Fruit fly (Drosophila melanogaster): ENCODE measurements around the gene Sgs3.
"Not testable (repeated sequence)": the region's sequence is repeated elsewhere in the genome, so short reads cannot be mapped to it uniquely, and the experiment has no call there.

The Sgs3 gene

DNA sequence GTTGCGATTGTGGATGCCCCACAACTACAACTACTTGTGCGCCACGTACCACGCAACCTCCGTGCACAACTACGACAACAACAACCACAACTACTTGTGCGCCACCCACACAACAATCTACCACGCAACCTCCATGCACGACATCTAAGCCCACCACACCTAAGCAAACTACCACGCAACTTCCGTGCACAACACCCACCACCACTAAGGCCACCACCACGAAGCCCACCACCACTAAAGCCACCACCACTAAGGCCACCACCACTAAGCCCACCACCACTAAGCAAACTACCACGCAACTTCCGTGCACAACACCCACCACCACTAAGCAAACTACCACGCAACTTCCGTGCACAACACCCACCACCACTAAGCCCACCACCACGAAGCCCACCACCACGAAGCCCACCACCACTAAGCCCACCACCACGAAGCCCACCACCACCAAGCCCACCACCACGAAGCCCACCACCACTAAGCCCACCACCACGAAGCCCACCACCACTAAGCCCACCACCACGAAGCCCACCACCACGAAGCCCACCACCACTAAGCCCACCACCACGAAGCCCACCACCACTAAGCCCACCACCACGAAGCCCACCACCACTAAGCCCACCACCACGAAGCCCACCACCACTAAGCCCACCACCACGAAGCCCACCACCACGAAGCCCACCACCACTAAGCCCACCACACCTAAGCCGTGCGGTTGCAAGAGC, 515 bp downstream of the Sgs3 start (continued):
- peak; percentile 49 for TF ChIP-seq CG6854 (GFP tag; optimal IDR thresholded peaks at IDR 0.05)
- peak; percentile 14 for TF ChIP-seq wek (GFP tag; optimal IDR thresholded peaks at IDR 0.05)
- peak; percentile 13 for TF ChIP-seq CG17385 (GFP tag; optimal IDR thresholded peaks at IDR 0.05)
- peak; percentile 54 for TF ChIP-seq CG15601 (tag; optimal IDR thresholded peaks at IDR 0.05)
- TF ChIP-seq CG2712 (tag; optimal IDR thresholded peaks at IDR 0.05): peak; percentile 21
- peak; percentile 71 for TF ChIP-seq ci (GFP tag; IDR thresholded peaks at IDR 0.05)
- TF ChIP-seq Nf-YA (GFP tag; IDR thresholded peaks at IDR 0.05): peak; percentile 16; the same call in 1 of the 2 replicates
- not testable (repeated sequence) for TF ChIP-seq CG8290 (GFP tag; optimal IDR thresholded peaks at IDR 0.05); pan (optimal IDR thresholded peaks at IDR 0.05)
- peak in 1 of 2 experiments; percentile 85 for TF ChIP-seq CG8290 (tag; optimal IDR thresholded peaks at IDR 0.05)
- TF ChIP-seq CG2202 (tag; optimal IDR thresholded peaks at IDR 0.05): peak; percentile 4
- TF ChIP-seq z (GFP tag; IDR thresholded peaks at IDR 0.05): 0 out of 3 replicates have a peak, but pooled peaks have one; percentile 43
- 0 out of 2 replicates have a peak, but pooled peaks have one; percentile 17 for TF ChIP-seq vvl (GFP tag; IDR thresholded peaks at IDR 0.05)
- peak; percentile 58 for TF ChIP-seq nerfin-1 (tag; optimal IDR thresholded peaks at IDR 0.05)
- TF ChIP-seq Hr39 (optimal IDR thresholded peaks at IDR 0.05): peak; percentile 48
- peak; percentile 53 for TF ChIP-seq CG10431 (GFP tag; optimal IDR thresholded peaks at IDR 0.05)
- peak in 1 of 2 experiments; percentile 16 for TF ChIP-seq pan (GFP tag; optimal IDR thresholded peaks at IDR 0.05 in 1 of 2, IDR thresholded peaks at IDR 0.05 in 1 of 2)
- peak; percentile 16 for TF ChIP-seq Sry-β (GFP tag; optimal IDR thresholded peaks at IDR 0.05)
- peak; percentile 34; the same call in 1 of the 2 replicates for TF ChIP-seq CG31441 (GFP tag; IDR thresholded peaks at IDR 0.05)
- peak; percentile 5 for TF ChIP-seq CG1603 (tag; optimal IDR thresholded peaks at IDR 0.05)
- peak; percentile 63 for TF ChIP-seq CTCF (GFP tag; optimal IDR thresholded peaks at IDR 0.05)
- 0 out of 2 replicates have a peak, but pooled peaks have one; percentile 20 for TF ChIP-seq stc (GFP tag; IDR thresholded peaks at IDR 0.05)
- TF ChIP-seq CG5180 (GFP tag; optimal IDR thresholded peaks at IDR 0.05): peak; percentile 69
- TF ChIP-seq CG17829 (tag; optimal IDR thresholded peaks at IDR 0.05): peak; percentile 20
- 0 out of 2 replicates have a peak, but pooled peaks have one; percentile 26 for TF ChIP-seq CG4360 (GFP tag; IDR thresholded peaks at IDR 0.05)
- TF ChIP-seq CG11723 (GFP tag; optimal IDR thresholded peaks at IDR 0.05): peak; percentile 8
- peak in 1 of 2 experiments; percentile 2 for TF ChIP-seq Hr51 (GFP tag; optimal IDR thresholded peaks at IDR 0.05)
- peak; percentile 11 for TF ChIP-seq lab (GFP tag; optimal IDR thresholded peaks at IDR 0.05)
- peak; percentile 34 for TF ChIP-seq CG34376 (GFP tag; optimal IDR thresholded peaks at IDR 0.05)
- TF ChIP-seq Nf-YC (tag; optimal IDR thresholded peaks at IDR 0.05): peak; percentile 42
- TF ChIP-seq CG10267 (tag; optimal IDR thresholded peaks at IDR 0.05): peak; percentile 19
- TF ChIP-seq CoRest (tag; optimal IDR thresholded peaks at IDR 0.05): peak; percentile 21
- TF ChIP-seq kni (GFP tag; optimal IDR thresholded peaks at IDR 0.05): peak; percentile 88
- TF ChIP-seq ATbp (GFP tag; optimal IDR thresholded peaks at IDR 0.05): peak; percentile 11
- 0 out of 3 replicates have a peak, but pooled peaks have one; percentile 19 for TF ChIP-seq CG11695 (GFP tag; IDR thresholded peaks at IDR 0.05)
- peak; percentile 13 for TF ChIP-seq dmrt99B (tag; optimal IDR thresholded peaks at IDR 0.05)
- peak; percentile 53 for TF ChIP-seq CG17912 (GFP tag; optimal IDR thresholded peaks at IDR 0.05)

DNA sequence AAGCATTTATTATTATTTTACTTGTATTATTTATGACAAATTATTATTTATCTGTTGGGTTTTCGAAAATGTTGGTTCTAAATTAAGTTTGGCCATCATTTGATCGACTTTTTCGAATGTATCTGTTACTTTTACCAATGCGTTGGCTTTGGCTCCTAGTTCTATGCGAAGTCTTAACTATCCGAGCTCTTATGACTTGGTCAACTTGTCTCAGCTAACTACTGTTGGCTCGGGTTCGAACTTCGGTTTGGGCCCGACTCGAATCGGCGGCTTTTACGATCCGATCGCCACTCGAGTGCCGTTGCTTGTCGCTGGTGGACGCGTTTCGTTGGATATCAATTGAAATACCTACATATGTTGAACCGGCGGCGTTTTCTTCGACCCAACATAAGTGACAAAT, 1.4 kb downstream of the Sgs3 start, which contains the start of gene CG7512:
Gene CG7512 (plus strand): TSS at position 301 of the 400 bp plus-strand sequence.
- TF ChIP-seq Nf-YB (GFP tag; optimal IDR thresholded peaks at IDR 0.05): no peak
- TF ChIP-seq BtbVII (GFP tag; optimal IDR thresholded peaks at IDR 0.05): no peak
- TF ChIP-seq CG2202 (tag; optimal IDR thresholded peaks at IDR 0.05): no peak
- TF ChIP-seq CG33557 (GFP tag; optimal IDR thresholded peaks at IDR 0.05): no peak
- 0 out of 4 replicates have a peak, but pooled peaks have one; percentile 26 for TF ChIP-seq chinmo (GFP tag; IDR thresholded peaks at IDR 0.05; ENCODE audit: partially characterized antibody)
- peak; percentile 80 for TF ChIP-seq Deaf1 (tag; optimal IDR thresholded peaks at IDR 0.05)
- no peak for TF ChIP-seq CG2129 (GFP tag; IDR thresholded peaks at IDR 0.05; ENCODE audit: partially characterized antibody)
- TF ChIP-seq Bteb2 (GFP tag; optimal IDR thresholded peaks at IDR 0.05): no peak
- TF ChIP-seq ham (GFP tag; IDR thresholded peaks at IDR 0.05): no peak
- peak; percentile 15 for TF ChIP-seq Med (GFP tag)
- no peak for TF ChIP-seq E2f2 (GFP tag; IDR thresholded peaks at IDR 0.05)
- TF ChIP-seq bsh (GFP tag; optimal IDR thresholded peaks at IDR 0.05): no peak
- no peak for TF ChIP-seq CG15073 (GFP tag; optimal IDR thresholded peaks at IDR 0.05)
- no peak for TF ChIP-seq CG15696 (tag; optimal IDR thresholded peaks at IDR 0.05)

All from whole organism, embryonic.